Worm (Caenorhabditis elegans) whole organism, midembryonic: ENCODE data around the gene twk-31.
A peak's percentile ranks its signal among the peaks of the same experiment; 100 is the strongest.

Experiments used
- T22C8.4 ChIP-seq: fragments of 200-800 bp; sonication (Bioruptor generic); IDR thresholded peaks from 2 replicates; pipeline ENCODE4 v1.3.6; 2022; ENCODE audit warnings: missing genetic modification characterization, missing compliant biosample characterization
- cog-1 ChIP-seq: sonication (generic microtip); optimal IDR thresholded peaks from 2 replicates; lab custom pipeline; 2016; ENCODE audit warnings: missing genetic modification characterization, missing compliant biosample characterization
- flt-1 ChIP-seq: fragments of 200-800 bp; sonication (Bioruptor generic); IDR thresholded peaks from 2 replicates; pipeline ENCODE4 v1.3.6; 2022; ENCODE audit warnings: missing genetic modification characterization, missing compliant biosample characterization
- klf-2 ChIP-seq: fragments of 200-800 bp; sonication (Bioruptor generic); conservative IDR thresholded peaks from 2 replicates; pipeline ENCODE4 v1.3.6; 2022; ENCODE audit warnings: missing genetic modification reagents, missing genetic modification characterization, missing compliant biosample characterization
- med-1 ChIP-seq: sonication (generic microtip); optimal IDR thresholded peaks from 2 replicates; lab custom pipeline; 2017; ENCODE audit warnings: missing genetic modification characterization, mild to moderate bottlenecking, missing compliant biosample characterization, antibody characterized with exemption, missing genetic modification reagents; ENCODE audit not compliant: insufficient read depth
- ref-1 ChIP-seq: fragments of 200-800 bp; sonication (Bioruptor generic); conservative IDR thresholded peaks from 2 replicates; pipeline ENCODE4 v1.3.6; 2022; ENCODE audit warnings: missing genetic modification reagents, missing genetic modification characterization, missing compliant biosample characterization
- tab-1 ChIP-seq: fragments of 200-800 bp; sonication (Bioruptor generic); IDR thresholded peaks from 2 replicates; pipeline ENCODE4 v1.3.6; 2022; ENCODE audit warnings: missing genetic modification characterization, missing compliant biosample characterization
- ztf-23 ChIP-seq: fragments of 200-800 bp; sonication (Bioruptor generic); IDR thresholded peaks from 2 replicates; pipeline ENCODE4 v1.3.6; 2022; ENCODE audit warnings: missing genetic modification reagents, missing genetic modification characterization, missing compliant biosample characterization
- ztf-29 ChIP-seq: fragments of 200-800 bp; sonication (Bioruptor generic); IDR thresholded peaks from 2 replicates; pipeline ENCODE4 v1.3.6; 2022; ENCODE audit warnings: missing genetic modification reagents, missing genetic modification characterization, missing compliant biosample characterization

The twk-31 gene

ce11 chrIII:11378910-11379309 is 31.6 kb upstream of the twk-31 start:
- no peak for TF ChIP-seq med-1 (GFP tag; lab: Kevin White, UChicago)

- TF ChIP-seq ref-1 (no peak), tab-1 (GFP tag; lab: Robert Waterston, UW) (no peak)
Observed at ce11 chrIII:11380555-11380954, 29.9 kb upstream of the twk-31 start.

ce11 chrIII:11381922-11382321 is 28.6 kb upstream of the twk-31 start, which contains the start of gene subs-4:
Gene subs-4 (plus strand): TSS chrIII:11382222.
- no peak for TF ChIP-seq cog-1 (tag; lab: Kevin White, UChicago)

- TF ChIP-seq ref-1 (no peak), tab-1 (GFP tag; lab: Robert Waterston, UW) (no peak), flt-1 (GFP tag; lab: Robert Waterston, UW) (no peak), med-1 (GFP tag; lab: Kevin White, UChicago) (no peak), ztf-23 (no peak), klf-2 (GFP tag; lab: Robert Waterston, UW) (no peak), T22C8.4 (no peak), ztf-29 (no peak), cog-1 (tag; lab: Kevin White, UChicago) (no peak)
Observed at ce11 chrIII:11389384-11389783, 21.1 kb upstream of the twk-31 start.

- TF ChIP-seq ztf-29, result no peak
- TF ChIP-seq cog-1 (tag; lab: Kevin White, UChicago), result no peak
- no peak for TF ChIP-seq tab-1 (GFP tag; lab: Robert Waterston, UW)
- TF ChIP-seq ref-1, result no peak
- TF ChIP-seq T22C8.4, result no peak
- no peak for TF ChIP-seq flt-1 (GFP tag; lab: Robert Waterston, UW)
- no peak for TF ChIP-seq ztf-23
- no peak for TF ChIP-seq med-1 (GFP tag; lab: Kevin White, UChicago)
- TF ChIP-seq klf-2 (GFP tag; lab: Robert Waterston, UW), result no peak
Observed at ce11 chrIII:11390832-11391231, 19.6 kb upstream of the twk-31 start.

ce11 chrIII:11391601-11392520 is 18.6 kb upstream of the twk-31 start:
- TF ChIP-seq ztf-29 (no peak), med-1 (GFP tag; lab: Kevin White, UChicago) (no peak), tab-1 (GFP tag; lab: Robert Waterston, UW) (no peak)

- TF ChIP-seq T22C8.4 (no peak), ztf-29 (peak; percentile 11; the same call in 1 of the 2 replicates)
Observed at ce11 chrIII:11392740-11393139, 17.7 kb upstream of the twk-31 start.

- TF ChIP-seq flt-1 (GFP tag; lab: Robert Waterston, UW) (no peak), tab-1 (GFP tag; lab: Robert Waterston, UW) (no peak), ref-1 (no peak), T22C8.4 (no peak), cog-1 (tag; lab: Kevin White, UChicago) (no peak), ztf-23 (no peak), med-1 (GFP tag; lab: Kevin White, UChicago) (no peak), klf-2 (GFP tag; lab: Robert Waterston, UW) (no peak)
Observed at ce11 chrIII:11393162-11393561, 17.3 kb upstream of the twk-31 start, which contains the start of gene nlp-21. Gene nlp-21 (minus strand): TSS chrIII:11393262.

- no peak for TF ChIP-seq klf-2 (GFP tag; lab: Robert Waterston, UW)
- no peak for TF ChIP-seq ref-1
- TF ChIP-seq flt-1 (GFP tag; lab: Robert Waterston, UW), result no peak
- no peak for TF ChIP-seq cog-1 (tag; lab: Kevin White, UChicago)
- TF ChIP-seq ztf-23, result no peak
- no peak for TF ChIP-seq T22C8.4
- TF ChIP-seq med-1 (GFP tag; lab: Kevin White, UChicago), result no peak
- no peak for TF ChIP-seq tab-1 (GFP tag; lab: Robert Waterston, UW)
- no peak for TF ChIP-seq ztf-29
Observed at ce11 chrIII:11397499-11397898, 13.0 kb upstream of the twk-31 start, which contains the start of gene Y47D3B.3. Gene Y47D3B.3 (plus strand): TSS chrIII:11397799.

- TF ChIP-seq ref-1, result no peak
- TF ChIP-seq flt-1 (GFP tag; lab: Robert Waterston, UW), result no peak
- no peak for TF ChIP-seq cog-1 (tag; lab: Kevin White, UChicago)
- TF ChIP-seq tab-1 (GFP tag; lab: Robert Waterston, UW), result no peak
Observed at ce11 chrIII:11402717-11403116, 7.8 kb upstream of the twk-31 start, which contains the start of gene Y47D3B.12. Gene Y47D3B.12 (plus strand): TSS chrIII:11403017.

- TF ChIP-seq klf-2 (GFP tag; lab: Robert Waterston, UW) (no peak), ref-1 (no peak), tab-1 (GFP tag; lab: Robert Waterston, UW) (no peak), med-1 (GFP tag; lab: Kevin White, UChicago) (no peak), cog-1 (tag; lab: Kevin White, UChicago) (no peak)
Observed at ce11 chrIII:11405049-11405448, 5.4 kb upstream of the twk-31 start, which contains the start of gene Y47D3B.4. Gene Y47D3B.4 (plus strand): TSS chrIII:11405349.
